Fruit fly (Drosophila melanogaster) whole organism, embryonic: ENCODE data around the gene CG5886.
A peak's percentile ranks its signal among the peaks of the same experiment; 100 is the strongest.

ENCODE experiments used
- Ada2b ChIP-seq: fragments of 200-800 bp; sonication (Bioruptor generic); IDR thresholded peaks from 2 replicates; pipeline ENCODE4 v1.3.6; 2022; ENCODE audit warnings: missing biosample characterization, missing genetic modification characterization
- Aef1 ChIP-seq: fragments of 200-800 bp; sonication (Bioruptor generic); IDR thresholded peaks from 3 replicates; pipeline ENCODE4 v1.3.6; 2022; ENCODE audit warnings: missing biosample characterization, missing genetic modification characterization
- Antp ChIP-seq: fragments of 200-800 bp; sonication (Bioruptor generic); optimal IDR thresholded peaks from 3 replicates; lab custom pipeline; 2016; ENCODE audit warnings: missing biosample characterization, missing genetic modification characterization
- Asciz ChIP-seq: fragments of 200-800 bp; sonication (Bioruptor generic); optimal IDR thresholded peaks from 2 replicates; lab custom pipeline; 2017; ENCODE audit warnings: missing biosample characterization, mild to moderate bottlenecking, missing genetic modification characterization, missing genetic modification reagents
- CG10979 ChIP-seq: fragments of 200-800 bp; sonication (Bioruptor generic); optimal IDR thresholded peaks from 2 replicates; lab custom pipeline; 2018; ENCODE audit warnings: missing biosample characterization, mild to moderate bottlenecking, missing genetic modification characterization, moderate library complexity
- CG11093 ChIP-seq: fragments of 200-800 bp; sonication (Bioruptor generic); IDR thresholded peaks from 3 replicates; pipeline ENCODE4 v1.3.6; 2022; ENCODE audit warnings: missing biosample characterization, missing genetic modification characterization
- CG11398 ChIP-seq: fragments of 200-800 bp; sonication (Bioruptor generic); optimal IDR thresholded peaks from 2 replicates; lab custom pipeline; 2016; ENCODE audit warnings: missing biosample characterization, missing genetic modification characterization
- CG11560 ChIP-seq: fragments of 200-800 bp; sonication (Bioruptor generic); IDR thresholded peaks from 3 replicates; pipeline ENCODE4 v1.3.6; 2022; ENCODE audit warnings: missing biosample characterization, missing genetic modification characterization
- CG13296 ChIP-seq: fragments of 200-800 bp; sonication (Bioruptor generic); optimal IDR thresholded peaks from 3 replicates; lab custom pipeline; 2018; ENCODE audit warnings: missing biosample characterization, mild to moderate bottlenecking, missing genetic modification characterization
- CG16863 ChIP-seq: fragments of 200-800 bp; sonication (Bioruptor generic); optimal IDR thresholded peaks from 3 replicates; lab custom pipeline; 2016; ENCODE audit warnings: missing biosample characterization, missing genetic modification characterization
- CG17568 ChIP-seq: fragments of 200-800 bp; sonication (Bioruptor generic); optimal IDR thresholded peaks from 2 replicates; lab custom pipeline; 2018; ENCODE audit warnings: missing biosample characterization, mild to moderate bottlenecking, missing genetic modification characterization, moderate library complexity
- CG17802 ChIP-seq: fragments of 200-800 bp; sonication (Bioruptor generic); optimal IDR thresholded peaks from 2 replicates; lab custom pipeline; 2018; ENCODE audit warnings: missing biosample characterization, mild to moderate bottlenecking, missing genetic modification characterization, moderate library complexity
- CG18262 ChIP-seq: fragments of 200-800 bp; optimal IDR thresholded peaks from 3 replicates; lab custom pipeline; 2019; ENCODE audit warnings: missing biosample characterization, mild to moderate bottlenecking, missing genetic modification characterization, moderate library complexity
- CG3726 ChIP-seq: fragments of 200-800 bp; sonication (Bioruptor generic); IDR thresholded peaks from 3 replicates; pipeline ENCODE4, ENCODE4 v1.3.6; 2022; ENCODE audit warnings: missing biosample characterization, missing genetic modification characterization
- CG4328 ChIP-seq: fragments of 200-800 bp; sonication (Bioruptor generic); optimal IDR thresholded peaks from 3 replicates; lab custom pipeline; 2017; ENCODE audit warnings: missing biosample characterization, missing genetic modification reagents, missing genetic modification characterization
- CG6175 ChIP-seq: fragments of 200-800 bp; sonication (Bioruptor generic); IDR thresholded peaks from 3 replicates; pipeline ENCODE4 v1.3.6; 2022; ENCODE audit warnings: missing biosample characterization, missing genetic modification characterization
- CG6272 ChIP-seq: fragments of 200-800 bp; sonication (Bioruptor generic); IDR thresholded peaks from 2 replicates; pipeline ENCODE4 v1.3.6; 2022; ENCODE audit warnings: missing biosample characterization, missing genetic modification characterization
- CG6791 ChIP-seq: fragments of 200-800 bp; sonication (Bioruptor generic); IDR thresholded peaks from 3 replicates; pipeline ENCODE4 v1.3.6; 2022; ENCODE audit warnings: missing biosample characterization, missing genetic modification characterization; ENCODE audit not compliant: partially characterized antibody
- CG7839 ChIP-seq: fragments of 200-800 bp; sonication (Bioruptor generic); optimal IDR thresholded peaks from 3 replicates; lab custom pipeline; 2018; ENCODE audit warnings: missing biosample characterization, mild to moderate bottlenecking, missing genetic modification characterization, moderate library complexity
- CG8290 ChIP-seq, 3 experiments: fragments of 200-800 bp; sonication (Bioruptor generic); optimal IDR thresholded peaks; 2 replicates each; lab custom pipeline; 2016 to 2019; ENCODE audit warnings: missing biosample characterization in 3 of 3, missing genetic modification characterization in 3 of 3, mild to moderate bottlenecking in 2 of 3, moderate library complexity in 1 of 3
- CG8765 ChIP-seq: fragments of 200-800 bp; sonication (Bioruptor generic); IDR thresholded peaks from 2 replicates; pipeline ENCODE4 v1.3.6; 2022; ENCODE audit warnings: missing biosample characterization, missing genetic modification characterization
- CG9609 ChIP-seq: fragments of 200-800 bp; sonication (Bioruptor generic); optimal IDR thresholded peaks from 3 replicates; lab custom pipeline; 2016; ENCODE audit warnings: missing biosample characterization, missing genetic modification characterization
- Camta ChIP-seq: fragments of 200-800 bp; sonication (Bioruptor generic); optimal IDR thresholded peaks from 2 replicates; lab custom pipeline; 2016; ENCODE audit warnings: missing biosample characterization, missing genetic modification characterization
- D19A ChIP-seq: fragments of 200-800 bp; optimal IDR thresholded peaks from 3 replicates; lab custom pipeline; 2019; ENCODE audit warnings: missing biosample characterization, mild to moderate bottlenecking, missing genetic modification characterization, moderate library complexity
- Dfd ChIP-seq, 2 experiments: fragments of >200 bp; optimal IDR thresholded peaks; 2 replicates each; lab custom pipeline; 2017; ENCODE audit warnings: missing biosample characterization in 2 of 2, missing genetic modification characterization in 2 of 2
- Fer1 ChIP-seq: fragments of 200-800 bp; sonication (Bioruptor generic); optimal IDR thresholded peaks from 2 replicates; lab custom pipeline; 2017; ENCODE audit warnings: missing biosample characterization, mild to moderate bottlenecking, missing genetic modification characterization
- Hr51 ChIP-seq, 2 experiments: fragments of 200-800 bp; sonication (Bioruptor generic); optimal IDR thresholded peaks; 2 replicates in 1 of 2; 3 replicates in 1 of 2; lab custom pipeline; 2016 to 2018; ENCODE audit warnings: missing biosample characterization in 2 of 2, missing genetic modification characterization in 2 of 2, mild to moderate bottlenecking in 1 of 2, moderate library complexity in 1 of 2
- Nf-YA ChIP-seq: fragments of 200-800 bp; sonication (Bioruptor generic); IDR thresholded peaks from 2 replicates; pipeline ENCODE4 v1.3.6; 2022; ENCODE audit warnings: missing biosample characterization, missing genetic modification characterization
- NfI ChIP-seq: fragments of 200-800 bp; sonication (Bioruptor generic); optimal IDR thresholded peaks from 3 replicates; lab custom pipeline; 2018; ENCODE audit warnings: missing biosample characterization, mild to moderate bottlenecking, missing genetic modification characterization, moderate library complexity
- Pdp1 ChIP-seq, 2 experiments: fragments of 200-800 bp; sonication (Bioruptor generic); optimal IDR thresholded peaks; 3 replicates each; lab custom pipeline; 2016; ENCODE audit warnings: missing biosample characterization in 2 of 2, missing genetic modification characterization in 2 of 2, mild to moderate bottlenecking in 1 of 2, moderate library complexity in 1 of 2
- Sox100B ChIP-seq: fragments of 200-800 bp; sonication (Bioruptor generic); optimal IDR thresholded peaks from 3 replicates; lab custom pipeline; 2018; ENCODE audit warnings: missing biosample characterization, mild to moderate bottlenecking, missing genetic modification characterization
- Stat92E ChIP-seq, 3 experiments: fragments of >200 bp in 2 of 3; fragments of 200-800 bp in 1 of 3; sonication (Bioruptor generic) in 1 of 3; optimal IDR thresholded peaks; 2 replicates each; lab custom pipeline; 2017 to 2019; ENCODE audit warnings: missing biosample characterization in 3 of 3, missing genetic modification characterization in 3 of 3, mild to moderate bottlenecking in 1 of 3, moderate library complexity in 1 of 3
- TFAM ChIP-seq: fragments of 200-800 bp; sonication (Bioruptor generic); optimal IDR thresholded peaks from 2 replicates; lab custom pipeline; 2017; ENCODE audit warnings: missing biosample characterization, missing genetic modification characterization, inconsistent platforms
- Xbp1 ChIP-seq: fragments of 200-800 bp; sonication (Bioruptor generic); optimal IDR thresholded peaks from 3 replicates; lab custom pipeline; 2016; ENCODE audit warnings: missing biosample characterization, mild to moderate bottlenecking, missing genetic modification characterization
- ac ChIP-seq: fragments of 200-800 bp; sonication (Bioruptor generic); optimal IDR thresholded peaks from 3 replicates; lab custom pipeline; 2017; ENCODE audit warnings: missing biosample characterization, mild to moderate bottlenecking, missing genetic modification characterization
- cad ChIP-seq: fragments of >200 bp; optimal IDR thresholded peaks from 2 replicates; lab custom pipeline; 2017; ENCODE audit warnings: missing biosample characterization, missing genetic modification characterization
- caup ChIP-seq: fragments of 200-800 bp; sonication (Bioruptor generic); optimal IDR thresholded peaks from 3 replicates; lab custom pipeline; 2017; ENCODE audit warnings: missing biosample characterization, mild to moderate bottlenecking, missing genetic modification characterization, moderate library complexity; ENCODE audit not compliant: severe bottlenecking
- chn ChIP-seq: fragments of 200-800 bp; sonication (Bioruptor generic); optimal IDR thresholded peaks from 2 replicates; lab custom pipeline; 2016; ENCODE audit warnings: missing biosample characterization, missing genetic modification characterization
- fd96Cb ChIP-seq: fragments of 200-800 bp; sonication (Bioruptor generic); optimal IDR thresholded peaks from 2 replicates; lab custom pipeline; 2018; ENCODE audit warnings: missing biosample characterization, mild to moderate bottlenecking, missing genetic modification characterization, moderate library complexity
- hkb ChIP-seq, 2 experiments: fragments of 200-800 bp in 1 of 2; fragments of >200 bp in 1 of 2; sonication (Bioruptor generic) in 1 of 2; IDR thresholded peaks in 1 of 2; optimal IDR thresholded peaks in 1 of 2; 2 replicates each; pipeline versions ENCODE4 v1.3.6 to Lab custom; 2017 to 2022; ENCODE audit warnings: missing biosample characterization in 1 of 2, missing genetic modification characterization in 1 of 2
- ken ChIP-seq: fragments of 200-800 bp; sonication (Bioruptor generic); IDR thresholded peaks from 3 replicates; pipeline ENCODE4 v1.3.6; 2022; ENCODE audit warnings: missing biosample characterization, missing genetic modification characterization
- knrl ChIP-seq: fragments of 200-800 bp; sonication (Bioruptor generic); IDR thresholded peaks from 3 replicates; pipeline ENCODE4 v1.3.6; 2022; ENCODE audit warnings: missing biosample characterization, missing genetic modification characterization; ENCODE audit not compliant: partially characterized antibody
- lab ChIP-seq: fragments of 200-800 bp; sonication (Bioruptor generic); optimal IDR thresholded peaks from 3 replicates; lab custom pipeline; 2017; ENCODE audit warnings: missing biosample characterization, missing genetic modification characterization, mild to moderate bottlenecking, moderate library complexity, missing genetic modification reagents
- mirr ChIP-seq: fragments of 200-800 bp; sonication (Bioruptor generic); optimal IDR thresholded peaks from 3 replicates; lab custom pipeline; 2018; ENCODE audit warnings: missing biosample characterization, mild to moderate bottlenecking, missing genetic modification characterization
- oc ChIP-seq: fragments of 200-800 bp; sonication (Bioruptor generic); optimal IDR thresholded peaks from 2 replicates; lab custom pipeline; 2018; ENCODE audit warnings: missing biosample characterization, mild to moderate bottlenecking, missing genetic modification characterization, moderate library complexity
- otp ChIP-seq: fragments of 200-800 bp; sonication (Bioruptor generic); IDR thresholded peaks from 3 replicates; pipeline ENCODE4, ENCODE4 v1.3.6; 2022; ENCODE audit warnings: missing biosample characterization, missing genetic modification characterization
- stc ChIP-seq: fragments of 200-800 bp; sonication (Bioruptor generic); IDR thresholded peaks from 2 replicates; pipeline ENCODE4 v1.3.6; 2022; ENCODE audit warnings: missing biosample characterization, missing genetic modification characterization
- tap ChIP-seq: fragments of 200-800 bp; optimal IDR thresholded peaks from 3 replicates; lab custom pipeline; 2019; ENCODE audit warnings: missing biosample characterization, mild to moderate bottlenecking, missing genetic modification characterization, moderate library complexity
- zfh2 ChIP-seq: fragments of 200-800 bp; sonication (Bioruptor generic); optimal IDR thresholded peaks from 2 replicates; lab custom pipeline; 2016; ENCODE audit warnings: missing biosample characterization, missing genetic modification characterization

Gene CG5886

DNA sequence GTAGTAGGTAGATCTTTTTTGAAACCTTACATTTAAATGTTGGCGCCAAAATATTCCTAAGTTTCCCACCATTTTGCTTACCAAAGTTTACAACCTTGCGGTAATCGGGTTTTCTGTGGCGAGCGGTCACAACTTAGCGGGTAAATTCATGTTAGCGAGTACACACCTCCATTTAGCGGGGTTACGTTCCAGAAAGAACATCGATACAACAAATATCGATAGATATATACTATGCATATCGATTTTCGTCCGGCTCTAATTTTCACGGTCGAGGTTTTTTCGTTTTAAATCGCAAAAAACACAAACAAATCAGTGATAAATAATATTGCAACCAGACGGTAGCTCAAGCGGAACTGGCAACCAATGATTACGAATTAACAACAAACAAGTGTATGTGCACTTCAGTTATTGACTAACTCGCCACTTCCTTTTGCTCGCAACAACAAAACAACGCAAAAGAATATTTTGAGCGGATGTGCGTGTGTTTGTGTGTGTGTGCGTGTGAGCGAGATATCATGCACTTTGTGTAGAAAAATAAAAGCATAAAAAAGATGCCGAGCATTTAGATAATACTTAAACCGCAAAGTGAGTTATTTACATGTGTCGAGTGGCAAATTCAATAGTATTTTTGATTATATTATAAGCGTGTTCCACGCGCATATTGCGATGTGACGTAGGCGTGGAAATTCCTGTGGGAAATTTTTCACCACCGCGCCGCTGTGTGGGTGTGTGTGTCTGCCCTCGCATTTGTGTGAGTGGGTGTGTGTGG, 37.1 kb downstream of the CG5886 start, which contains the start of gene Lnk (continued):
- no peak for TF ChIP-seq CG11093 (GFP tag; lab: Robert Waterston, UW)
- TF ChIP-seq Ada2b: no peak
- no peak for TF ChIP-seq CG6175 (GFP tag; lab: Robert Waterston, UW)
- no peak for TF ChIP-seq lab (GFP tag; lab: Kevin White, UChicago)
- TF ChIP-seq CG3726 (GFP tag; lab: Robert Waterston, UW): no peak
- TF ChIP-seq fd96Cb (tag; lab: Kevin White, UChicago): no peak
- TF ChIP-seq cad (GFP tag; lab: Kevin White, UChicago): no peak
- no peak for TF ChIP-seq Dfd (GFP tag; optimal IDR thresholded peaks at IDR 0.05; lab: Kevin White, UChicago)
- no peak for TF ChIP-seq otp
- no peak for TF ChIP-seq Nf-YA
- TF ChIP-seq D19A (tag; lab: Kevin White, UChicago): no peak
- TF ChIP-seq hkb (optimal IDR thresholded peaks at IDR 0.05; lab: Kevin White, UChicago): peak; percentile 52
- TF ChIP-seq hkb (GFP tag; IDR thresholded peaks at IDR 0.05; lab: Robert Waterston, UW): no peak
- no peak for TF ChIP-seq stc (GFP tag; lab: Robert Waterston, UW)
- TF ChIP-seq mirr (GFP tag; lab: Kevin White, UChicago): peak; percentile 23
- TF ChIP-seq Hr51 (GFP tag; optimal IDR thresholded peaks at IDR 0.05; lab: Kevin White, UChicago): no peak
- no peak for TF ChIP-seq tap (tag; lab: Kevin White, UChicago)
- no peak for TF ChIP-seq oc (tag; lab: Kevin White, UChicago)
- no peak for TF ChIP-seq caup (GFP tag; lab: Kevin White, UChicago)
- no peak for TF ChIP-seq CG16863
- TF ChIP-seq Aef1: peak; percentile 60; the same call in 2 of the 3 replicates
- TF ChIP-seq TFAM (GFP tag; lab: Kevin White, UChicago): no peak
- TF ChIP-seq CG8765 (GFP tag; lab: Robert Waterston, UW): peak; percentile 8; the same call in 1 of the 2 replicates
- peak; percentile 13 for TF ChIP-seq NfI
- TF ChIP-seq CG17568 (GFP tag; lab: Kevin White, UChicago): no peak
- TF ChIP-seq CG6272 (GFP tag; lab: Robert Waterston, UW): no peak
- peak; percentile 42 for TF ChIP-seq Fer1 (GFP tag; lab: Kevin White, UChicago)
- TF ChIP-seq Antp: no peak
- TF ChIP-seq knrl (GFP tag; lab: Robert Waterston, UW): peak; percentile 88
- no peak for TF ChIP-seq CG18262
- TF ChIP-seq CG13296: peak; percentile 20
- no peak for TF ChIP-seq CG17802 (tag; lab: Kevin White, UChicago)
- peak; percentile 18 for TF ChIP-seq Xbp1 (GFP tag; lab: Kevin White, UChicago)
- no peak for TF ChIP-seq Camta (GFP tag; lab: Kevin White, UChicago)
- peak; percentile 36 for TF ChIP-seq chn (GFP tag; lab: Kevin White, UChicago)
- no peak for TF ChIP-seq CG8290 (GFP tag; optimal IDR thresholded peaks at IDR 0.05; lab: Kevin White, UChicago)
- TF ChIP-seq CG8290 (tag; optimal IDR thresholded peaks at IDR 0.05; lab: Kevin White, UChicago): peak in 1 of 2 experiments; percentile 60

DNA sequence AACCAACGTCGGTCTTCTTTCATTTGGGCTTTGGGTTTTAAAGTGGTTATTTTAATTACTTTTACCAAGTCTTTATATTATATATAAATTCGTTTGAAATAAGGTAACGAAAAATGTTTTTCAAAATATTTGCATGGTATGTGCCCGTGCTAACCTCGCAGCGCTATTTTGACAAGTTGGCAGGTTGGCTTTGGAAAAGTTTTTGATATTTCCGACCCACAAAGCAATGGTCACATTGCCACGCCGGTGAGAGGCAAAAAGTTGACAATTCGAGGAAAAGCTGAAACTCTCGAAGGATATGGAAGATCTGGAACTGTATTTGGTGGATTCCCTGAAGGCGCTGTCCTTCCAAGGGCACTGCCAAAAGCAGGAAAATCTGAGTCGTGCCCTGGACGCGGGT, 41.8 kb downstream of the CG5886 start, which contains the start of gene CG5913:
TSS of gene CG5913 (plus strand) at position 224 of the 400 bp plus-strand sequence.
- no peak for TF ChIP-seq CG4328 (GFP tag; lab: Kevin White, UChicago)
- TF ChIP-seq CG10979 (tag; lab: Kevin White, UChicago): no peak
- no peak for TF ChIP-seq Asciz (GFP tag; lab: Kevin White, UChicago)
- no peak for TF ChIP-seq CG11398
- no peak for TF ChIP-seq ken (GFP tag; lab: Robert Waterston, UW)
- no peak for TF ChIP-seq CG6175 (GFP tag; lab: Robert Waterston, UW)
- no peak for TF ChIP-seq Pdp1 (GFP tag; optimal IDR thresholded peaks at IDR 0.05; lab: Kevin White, UChicago)
- TF ChIP-seq Sox100B (GFP tag; lab: Kevin White, UChicago): no peak
- TF ChIP-seq CG6791 (GFP tag; lab: Robert Waterston, UW): 0 out of 3 replicates have a peak, but pooled peaks have one; percentile 25
- no peak for TF ChIP-seq CG7839 (tag; lab: Kevin White, UChicago)
- no peak for TF ChIP-seq Stat92E (GFP tag; optimal IDR thresholded peaks at IDR 0.05; lab: Kevin White, UChicago)
- TF ChIP-seq zfh2 (GFP tag; lab: Kevin White, UChicago): no peak
- no peak for TF ChIP-seq CG11560 (tag; lab: Robert Waterston, UW)
- TF ChIP-seq CG9609 (GFP tag; lab: Kevin White, UChicago): no peak
- no peak for TF ChIP-seq ac
